Worm (Caenorhabditis elegans) whole organism, mixed stage, embryonic: ENCODE measurements around the gene dtmk-1.

Experiments
- M03D4.4 ChIP-seq: sonication (generic microtip); optimal IDR thresholded peaks from 2 replicates; lab custom pipeline; 2017; ENCODE audit warnings: mild to moderate bottlenecking, missing genetic modification characterization, missing compliant biosample characterization
- bed-3 ChIP-seq: fragments of 200-800 bp; sonication (Bioruptor generic); optimal IDR thresholded peaks from 3 replicates; lab custom pipeline; 2018; ENCODE audit warnings: mild to moderate bottlenecking, missing genetic modification characterization, moderate library complexity, missing compliant biosample characterization
- blmp-1 ChIP-seq: fragments of 150-350 bp; optimal IDR thresholded peaks from 2 replicates; lab custom pipeline; 2014; ENCODE audit warnings: missing biosample characterization, missing genetic modification characterization
- ceh-39 ChIP-seq: fragments of 150-350 bp; optimal IDR thresholded peaks from 2 replicates; lab custom pipeline; 2014; ENCODE audit warnings: missing biosample characterization, missing genetic modification characterization
- ceh-43 ChIP-seq: fragments of 200-800 bp; sonication (Bioruptor generic); optimal IDR thresholded peaks from 2 replicates; lab custom pipeline; 2018; ENCODE audit warnings: mild to moderate bottlenecking, missing genetic modification characterization, moderate library complexity, missing compliant biosample characterization
- ceh-83 ChIP-seq: fragments of 200-800 bp; sonication (Bioruptor generic); optimal IDR thresholded peaks from 2 replicates; lab custom pipeline; 2018; ENCODE audit warnings: mild to moderate bottlenecking, missing genetic modification characterization, missing compliant biosample characterization
- ces-1 ChIP-seq: fragments of 150-350 bp; optimal IDR thresholded peaks from 2 replicates; lab custom pipeline; 2014; ENCODE audit warnings: missing biosample characterization, missing genetic modification reagents, missing genetic modification characterization
- cnd-1 ChIP-seq: fragments of 200-800 bp; sonication (Bioruptor generic); optimal IDR thresholded peaks from 2 replicates; lab custom pipeline; 2018; ENCODE audit warnings: mild to moderate bottlenecking, missing genetic modification characterization, missing compliant biosample characterization
- drap-1 ChIP-seq: fragments of 200-800 bp; sonication (Bioruptor generic); optimal IDR thresholded peaks from 3 replicates; lab custom pipeline; 2018; ENCODE audit warnings: mild to moderate bottlenecking, missing genetic modification characterization, missing compliant biosample characterization
- elt-1 ChIP-seq: sonication (generic microtip); optimal IDR thresholded peaks from 2 replicates; lab custom pipeline; 2017; ENCODE audit warnings: missing genetic modification characterization, mild to moderate bottlenecking, missing compliant biosample characterization, antibody characterized with exemption, moderate library complexity, borderline replicate concordance; ENCODE audit not compliant: insufficient read depth
- elt-3 ChIP-seq: fragments of 150-350 bp; optimal IDR thresholded peaks from 2 replicates; lab custom pipeline; 2014; ENCODE audit warnings: missing biosample characterization, missing genetic modification characterization
- flh-1 ChIP-seq: fragments of 200-800 bp; sonication (Bioruptor generic); optimal IDR thresholded peaks from 2 replicates; lab custom pipeline; 2018; ENCODE audit warnings: mild to moderate bottlenecking, missing genetic modification characterization, moderate library complexity, missing compliant biosample characterization
- hlh-1 ChIP-seq: fragments of 150-350 bp; optimal IDR thresholded peaks from 2 replicates; lab custom pipeline; 2014; ENCODE audit warnings: missing biosample characterization, missing genetic modification reagents, missing genetic modification characterization
- lin-32 ChIP-seq: fragments of 200-800 bp; sonication (Bioruptor generic); optimal IDR thresholded peaks from 2 replicates; lab custom pipeline; 2018; ENCODE audit warnings: mild to moderate bottlenecking, missing genetic modification characterization, missing compliant biosample characterization
- lsy-2 ChIP-seq: fragments of 150-350 bp; optimal IDR thresholded peaks from 2 replicates; lab custom pipeline; 2014; ENCODE audit warnings: missing biosample characterization, missing genetic modification characterization
- mab-5 ChIP-seq: fragments of 150-350 bp; optimal IDR thresholded peaks from 2 replicates; lab custom pipeline; 2014; ENCODE audit warnings: missing biosample characterization, missing genetic modification characterization
- mep-1 ChIP-seq: fragments of 150-350 bp; optimal IDR thresholded peaks from 2 replicates; lab custom pipeline; 2017; ENCODE audit warnings: missing biosample characterization, missing genetic modification reagents, missing genetic modification characterization, inconsistent platforms
- mls-2 ChIP-seq: sonication (generic microtip); optimal IDR thresholded peaks from 2 replicates; lab custom pipeline; 2016; ENCODE audit warnings: mild to moderate bottlenecking, missing genetic modification characterization, moderate library complexity, missing compliant biosample characterization
- nhr-2 ChIP-seq: fragments of 150-350 bp; optimal IDR thresholded peaks from 2 replicates; lab custom pipeline; 2014; ENCODE audit warnings: missing biosample characterization, missing genetic modification characterization
- nhr-237 ChIP-seq: fragments of 150-350 bp; optimal IDR thresholded peaks from 2 replicates; lab custom pipeline; 2014; ENCODE audit warnings: missing biosample characterization, missing genetic modification characterization
- nhr-28 ChIP-seq: fragments of 150-350 bp; optimal IDR thresholded peaks from 2 replicates; lab custom pipeline; 2014; ENCODE audit warnings: missing biosample characterization, missing genetic modification characterization
- nhr-76 ChIP-seq: sonication (generic microtip); optimal IDR thresholded peaks from 2 replicates; lab custom pipeline; 2017; ENCODE audit warnings: missing biosample characterization, missing genetic modification characterization
- pha-4 ChIP-seq: fragments of 150-350 bp; optimal IDR thresholded peaks from 2 replicates; lab custom pipeline; 2018; ENCODE audit warnings: missing biosample characterization, missing genetic modification reagents, missing genetic modification characterization
- sem-2 ChIP-seq: fragments of 200-800 bp; sonication (Bioruptor generic); optimal IDR thresholded peaks from 2 replicates; lab custom pipeline; 2018; ENCODE audit warnings: mild to moderate bottlenecking, missing genetic modification characterization, missing compliant biosample characterization
- snpc-4 ChIP-seq: fragments of 150-350 bp; optimal IDR thresholded peaks from 2 replicates; lab custom pipeline; 2014; ENCODE audit warnings: missing biosample characterization, missing genetic modification characterization
- tbx-8 ChIP-seq: fragments of 200-800 bp; sonication (Bioruptor generic); optimal IDR thresholded peaks from 2 replicates; lab custom pipeline; 2018; ENCODE audit warnings: mild to moderate bottlenecking, missing genetic modification characterization, moderate library complexity, missing compliant biosample characterization
- unc-120 ChIP-seq: sonication (generic microtip); optimal IDR thresholded peaks from 2 replicates; lab custom pipeline; 2017; ENCODE audit warnings: missing genetic modification characterization, missing compliant biosample characterization; ENCODE audit not compliant: poor library complexity, severe bottlenecking
- unc-39 ChIP-seq: fragments of 150-350 bp; optimal IDR thresholded peaks from 2 replicates; lab custom pipeline; 2014; ENCODE audit warnings: missing biosample characterization, missing genetic modification characterization
- zip-8 ChIP-seq: fragments of 150-350 bp; optimal IDR thresholded peaks from 2 replicates; lab custom pipeline; 2014; ENCODE audit warnings: missing biosample characterization, missing genetic modification characterization
- ztf-11 ChIP-seq: fragments of 150-350 bp; optimal IDR thresholded peaks from 2 replicates; lab custom pipeline; 2014; ENCODE audit warnings: missing biosample characterization, missing genetic modification characterization

The dtmk-1 gene

ce11 chrII:9934570-9934969 is 32.3 kb downstream of the dtmk-1 start:
- TF ChIP-seq snpc-4 (tag; lab: Kevin White, UChicago) (no peak), lin-32 (GFP tag; lab: Kevin White, UChicago) (no peak), nhr-2 (tag; lab: Kevin White, UChicago) (no peak), zip-8 (tag; lab: Kevin White, UChicago) (no peak), unc-120 (tag; lab: Kevin White, UChicago) (no peak), sem-2 (GFP tag; lab: Kevin White, UChicago) (no peak), drap-1 (no peak), mls-2 (no peak), ces-1 (GFP tag; lab: Kevin White, UChicago) (no peak), pha-4 (no peak), ceh-39 (tag; lab: Kevin White, UChicago) (no peak), nhr-28 (no peak), tbx-8 (no peak), lsy-2 (tag; lab: Kevin White, UChicago) (no peak), elt-3 (no peak), ceh-83 (GFP tag; lab: Kevin White, UChicago) (no peak), blmp-1 (no peak), flh-1 (GFP tag; lab: Kevin White, UChicago) (no peak), mab-5 (tag; lab: Kevin White, UChicago) (no peak)

DNA sequence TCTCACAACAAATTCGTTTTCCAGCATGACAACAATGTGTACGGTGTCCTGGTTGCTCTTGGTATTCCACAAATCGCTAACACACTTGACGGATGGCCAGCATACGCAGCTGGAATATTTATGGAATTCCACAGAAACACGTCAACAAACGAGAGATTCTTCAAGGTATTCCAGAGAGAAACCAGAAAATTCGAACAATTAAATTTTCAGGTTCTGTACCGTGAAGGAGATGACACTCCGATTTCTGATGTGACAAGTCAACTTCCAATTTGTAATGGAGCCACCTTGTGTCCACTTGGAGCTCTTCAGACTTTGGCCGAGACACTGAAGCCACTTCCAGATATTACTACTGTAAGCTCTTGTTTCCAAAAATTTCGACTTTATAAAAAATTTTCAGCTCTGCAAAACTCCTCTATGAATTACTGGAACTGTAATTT is 32.9 kb downstream of the dtmk-1 start:
- TF ChIP-seq zip-8 (tag; lab: Kevin White, UChicago): no peak
- no peak for TF ChIP-seq ceh-83 (GFP tag; lab: Kevin White, UChicago)
- TF ChIP-seq pha-4: no peak
- no peak for TF ChIP-seq elt-3
- TF ChIP-seq bed-3 (GFP tag; lab: Kevin White, UChicago): no peak
- TF ChIP-seq unc-39: no peak
- TF ChIP-seq nhr-2 (tag; lab: Kevin White, UChicago): no peak
- TF ChIP-seq hlh-1 (tag; lab: Kevin White, UChicago): no peak
- no peak for TF ChIP-seq unc-120 (tag; lab: Kevin White, UChicago)
- TF ChIP-seq lin-32 (GFP tag; lab: Kevin White, UChicago): no peak
- TF ChIP-seq nhr-28: no peak
- TF ChIP-seq nhr-76 (tag; lab: Kevin White, UChicago): no peak
- TF ChIP-seq lsy-2 (tag; lab: Kevin White, UChicago): no peak
- no peak for TF ChIP-seq ceh-43
- TF ChIP-seq nhr-237 (tag; lab: Kevin White, UChicago): no peak
- no peak for TF ChIP-seq sem-2 (GFP tag; lab: Kevin White, UChicago)
- no peak for TF ChIP-seq mls-2

DNA sequence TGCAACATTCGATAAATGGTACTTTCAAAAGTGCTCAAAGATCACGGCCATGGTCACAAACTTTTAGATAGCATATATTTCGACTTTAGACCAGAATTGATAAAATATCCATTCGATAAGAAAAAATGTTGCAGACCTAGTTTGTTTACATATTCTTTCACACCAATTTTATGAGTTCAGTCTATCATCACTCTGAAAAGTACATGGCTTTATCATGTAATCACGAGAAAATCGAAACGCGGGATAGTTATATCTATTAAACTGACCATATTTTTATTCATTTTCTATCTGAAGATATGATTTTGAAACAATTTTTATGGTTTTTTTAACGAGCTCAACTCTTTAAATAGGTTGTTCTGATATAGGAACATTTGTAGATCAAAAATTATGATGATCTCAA is 35.4 kb downstream of the dtmk-1 start, which contains the start of gene pho-11:
pho-11 (plus strand) TSS at position 374 of the 400 bp plus-strand sequence.
- TF ChIP-seq unc-39 (no peak), snpc-4 (tag; lab: Kevin White, UChicago) (no peak), zip-8 (tag; lab: Kevin White, UChicago) (no peak), unc-120 (tag; lab: Kevin White, UChicago) (no peak), elt-1 (tag; lab: Kevin White, UChicago) (no peak), tbx-8 (no peak), bed-3 (GFP tag; lab: Kevin White, UChicago) (no peak), ceh-39 (tag; lab: Kevin White, UChicago) (no peak), ceh-43 (no peak), ceh-83 (GFP tag; lab: Kevin White, UChicago) (no peak), M03D4.4 (tag; lab: Kevin White, UChicago) (no peak), cnd-1 (tag; lab: Kevin White, UChicago) (no peak), ztf-11 (tag; lab: Kevin White, UChicago) (no peak), nhr-76 (tag; lab: Kevin White, UChicago) (no peak)

DNA sequence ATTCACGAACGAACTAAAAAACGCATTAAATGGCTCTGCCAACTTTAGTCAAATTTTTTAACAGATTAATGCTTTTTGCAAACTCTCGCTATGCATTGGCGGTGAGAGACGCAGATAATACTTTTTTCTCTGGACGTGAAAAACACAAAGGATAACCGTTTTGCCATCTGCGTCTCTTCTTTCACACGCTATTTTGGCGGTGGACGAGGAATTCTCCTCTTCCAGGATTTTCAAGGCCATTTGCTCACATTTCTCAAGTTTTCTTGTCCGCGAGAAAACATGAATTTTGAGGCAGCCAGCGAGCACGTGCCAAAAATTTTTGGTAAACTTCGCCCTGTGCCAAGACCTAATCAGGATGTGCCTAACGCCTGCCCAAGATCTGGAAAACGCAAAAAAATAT is 35.9 kb downstream of the dtmk-1 start:
- TF ChIP-seq elt-1 (tag; lab: Kevin White, UChicago) (no peak), ceh-83 (GFP tag; lab: Kevin White, UChicago) (no peak), mep-1 (tag; lab: Kevin White, UChicago) (no peak), nhr-2 (tag; lab: Kevin White, UChicago) (no peak), zip-8 (tag; lab: Kevin White, UChicago) (no peak), ztf-11 (tag; lab: Kevin White, UChicago) (no peak), cnd-1 (tag; lab: Kevin White, UChicago) (no peak), lin-32 (GFP tag; lab: Kevin White, UChicago) (no peak), unc-39 (no peak), blmp-1 (no peak)
- TF ChIP-seq, all 35 proteins: peak for 0
